Worm (Caenorhabditis elegans): ENCODE measurements around the gene F22B5.5.
"Not testable (repeated sequence)": the region's sequence is repeated elsewhere in the genome, so short reads cannot be mapped to it uniquely, and the experiment has no call there.

DNA sequence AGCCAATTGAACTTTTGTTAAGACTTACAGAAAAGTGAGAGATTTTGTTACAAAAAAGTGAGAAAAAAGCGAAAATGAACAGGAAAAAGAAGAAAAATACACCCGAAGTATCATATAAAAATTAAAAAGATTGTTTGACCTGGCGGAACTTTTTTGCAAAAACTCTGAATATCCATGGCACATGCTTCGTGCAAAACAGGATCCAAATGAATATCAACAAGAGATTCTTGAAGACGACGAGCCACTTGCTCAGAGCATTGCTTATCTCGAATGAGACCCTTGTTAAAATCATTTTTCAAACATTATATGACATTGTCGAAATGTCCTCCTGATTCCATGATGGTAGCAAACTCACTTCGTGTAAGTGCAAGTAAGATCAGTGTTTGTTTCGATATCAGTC is 34.6 kb downstream of the F22B5.5 start, which contains the start of gene F14E5.8:
- not testable (repeated sequence) for TF ChIP-seq ceh-82 (tag; optimal IDR thresholded peaks at IDR 0.05); unc-39 (tag; optimal IDR thresholded peaks at IDR 0.05); unc-55 (GFP tag; optimal IDR thresholded peaks at IDR 0.05); nhr-77 (tag; optimal IDR thresholded peaks at IDR 0.05); fos-1 (tag; optimal IDR thresholded peaks at IDR 0.05); lsy-2 (tag; optimal IDR thresholded peaks at IDR 0.05); elt-3 (tag; optimal IDR thresholded peaks at IDR 0.05); R02D3.7 (tag; optimal IDR thresholded peaks at IDR 0.05)

Measured in whole organism, L2 larva.